Fruit fly (Drosophila melanogaster): ENCODE data around the gene t.

dm6 chrX:9220434-9220833 is 2.6 kb downstream of the t start:
- TF ChIP-seq psq (optimal IDR thresholded peaks at IDR 0.05) = no peak
- no peak for TF ChIP-seq usp (GFP tag; optimal IDR thresholded peaks at IDR 0.05)
- TF ChIP-seq EcR (GFP tag; optimal IDR thresholded peaks at IDR 0.05) = peak in 1 of 2 experiments; percentile 48
- no peak for TF ChIP-seq Dll (optimal IDR thresholded peaks at IDR 0.05)
